Worm (Caenorhabditis elegans) whole organism, L4 larva: ENCODE measurements around the gene F41H10.4.
A peak's percentile ranks its signal among the peaks of the same experiment; 100 is the strongest.

ENCODE experiments used
- ZK546.5 ChIP-seq, 2 experiments: sonication (generic microtip); optimal IDR thresholded peaks; 2 replicates each; lab custom pipeline; 2017; ENCODE audit warnings: missing biosample characterization in 2 of 2, missing genetic modification characterization in 2 of 2
- ceh-82 ChIP-seq: sonication (generic microtip); optimal IDR thresholded peaks from 2 replicates; lab custom pipeline; 2017; ENCODE audit warnings: missing biosample characterization, missing genetic modification characterization
- egl-27 ChIP-seq: sonication (generic microtip); optimal IDR thresholded peaks from 3 replicates; lab custom pipeline; 2017; ENCODE audit warnings: missing biosample characterization, missing genetic modification reagents, missing genetic modification characterization
- lin-13 ChIP-seq: fragments of 150-350 bp; optimal IDR thresholded peaks from 2 replicates; lab custom pipeline; 2014; ENCODE audit warnings: missing biosample characterization, missing genetic modification reagents, missing genetic modification characterization

- TF ChIP-seq ZK546.5 (tag; optimal IDR thresholded peaks at IDR 0.05; lab: Kevin White, UChicago) (no peak), lin-13 (peak; percentile 63), egl-27 (tag; lab: Kevin White, UChicago) (no peak), ceh-82 (no peak)
These were observed 30.3 kb downstream of the F41H10.4 start, which contains the start of the genes perm-3 and swsn-6 for ce11 chrIV:5394687-5395086.
